Worm (Caenorhabditis elegans) whole organism, young adult: ENCODE data around the gene cdc-48.2.
A peak's percentile ranks its signal among the peaks of the same experiment; 100 is the strongest.

Experiments
- B0019.2 ChIP-seq: fragments of 200-800 bp; sonication (Bioruptor generic); conservative IDR thresholded peaks from 2 replicates; pipeline ENCODE4 v1.3.6; 2022; ENCODE audit warnings: missing genetic modification reagents, missing genetic modification characterization, missing compliant biosample characterization
- B0035.1 ChIP-seq: sonication (generic microtip); optimal IDR thresholded peaks from 2 replicates; lab custom pipeline; 2016; ENCODE audit warnings: missing genetic modification characterization, mild to moderate bottlenecking, missing compliant biosample characterization, missing genotype, missing genetic modification reagents
- C06A6.2 ChIP-seq: fragments of 200-800 bp; sonication (Bioruptor generic); conservative IDR thresholded peaks from 2 replicates; pipeline ENCODE4 v1.3.6; 2022; ENCODE audit warnings: missing genetic modification characterization, missing compliant biosample characterization
- C17E4.6 ChIP-seq: fragments of 200-800 bp; sonication (Bioruptor generic); IDR thresholded peaks from 2 replicates; pipeline ENCODE4 v1.3.6; 2022; ENCODE audit warnings: missing genetic modification reagents, missing genetic modification characterization, missing compliant biosample characterization
- F23B12.7 ChIP-seq: sonication (generic microtip); optimal IDR thresholded peaks from 2 replicates; lab custom pipeline; 2017; ENCODE audit warnings: missing genetic modification characterization, mild to moderate bottlenecking, missing compliant biosample characterization, antibody characterized with exemption, moderate library complexity; ENCODE audit not compliant: insufficient read depth
- F33H1.4 ChIP-seq: fragments of 200-800 bp; sonication (Bioruptor generic); IDR thresholded peaks from 2 replicates; pipeline ENCODE4 v1.3.6; 2022; ENCODE audit warnings: missing genetic modification reagents, missing genetic modification characterization, missing compliant biosample characterization
- F37B4.10 ChIP-seq: fragments of 200-800 bp; sonication (Bioruptor generic); IDR thresholded peaks from 2 replicates; pipeline ENCODE4 v1.3.6; 2022; ENCODE audit warnings: missing genetic modification characterization, missing compliant biosample characterization
- F55B11.4 ChIP-seq: sonication (generic microtip); optimal IDR thresholded peaks from 2 replicates; lab custom pipeline; 2016; ENCODE audit warnings: missing compliant biosample characterization, missing genetic modification characterization, borderline replicate concordance; ENCODE audit not compliant: insufficient read depth
- F57A8.1 ChIP-seq: fragments of 200-800 bp; sonication (Bioruptor generic); optimal IDR thresholded peaks from 2 replicates; lab custom pipeline; 2018; ENCODE audit warnings: mild to moderate bottlenecking, missing genetic modification characterization, moderate library complexity, missing compliant biosample characterization
- F57C9.4 ChIP-seq: sonication (generic microtip); optimal IDR thresholded peaks from 2 replicates; lab custom pipeline; 2017; ENCODE audit warnings: mild to moderate bottlenecking, missing genetic modification characterization, missing compliant biosample characterization
- K11D2.4 ChIP-seq: fragments of 200-800 bp; sonication (Bioruptor generic); IDR thresholded peaks from 2 replicates; pipeline ENCODE4 v1.3.6; 2022; ENCODE audit warnings: missing genetic modification reagents, missing genetic modification characterization, missing compliant biosample characterization
- K12H6.12 ChIP-seq: fragments of 200-800 bp; sonication (Bioruptor generic); optimal IDR thresholded peaks from 2 replicates; lab custom pipeline; 2018; ENCODE audit warnings: mild to moderate bottlenecking, missing genetic modification characterization, missing compliant biosample characterization
- Y53G8AR.9 ChIP-seq: fragments of 200-800 bp; sonication (Bioruptor generic); conservative IDR thresholded peaks from 2 replicates; pipeline ENCODE4 v1.3.6; 2022; ENCODE audit warnings: missing genetic modification reagents, missing genetic modification characterization, missing compliant biosample characterization
- Y79H2A.3 ChIP-seq: fragments of 200-800 bp; sonication (Bioruptor generic); conservative IDR thresholded peaks from 2 replicates; pipeline ENCODE4 v1.3.6; 2022; ENCODE audit warnings: missing genetic modification reagents, missing genetic modification characterization, missing compliant biosample characterization
- Y95B8A.8 ChIP-seq: fragments of 200-800 bp; sonication (Bioruptor generic); IDR thresholded peaks from 2 replicates; pipeline ENCODE4 v1.3.6; 2022; ENCODE audit warnings: missing genetic modification reagents, missing genetic modification characterization, missing compliant biosample characterization
- ZK185.1 ChIP-seq: sonication (generic microtip); optimal IDR thresholded peaks from 2 replicates; lab custom pipeline; 2016; ENCODE audit warnings: mild to moderate bottlenecking, missing genetic modification characterization, missing compliant biosample characterization; ENCODE audit not compliant: poor library complexity, severe bottlenecking
- aptf-3 ChIP-seq: fragments of 200-800 bp; sonication (Bioruptor generic); IDR thresholded peaks from 2 replicates; pipeline ENCODE4 v1.3.6; 2022; ENCODE audit warnings: missing genetic modification characterization, missing compliant biosample characterization
- atf-7 ChIP-seq: sonication (generic microtip); optimal IDR thresholded peaks from 2 replicates; lab custom pipeline; 2017; ENCODE audit warnings: mild to moderate bottlenecking, missing genetic modification characterization, missing compliant biosample characterization
- athp-1 ChIP-seq: sonication (generic microtip); optimal IDR thresholded peaks from 2 replicates; lab custom pipeline; 2017; ENCODE audit warnings: mild to moderate bottlenecking, missing genetic modification characterization, missing compliant biosample characterization
- attf-3 ChIP-seq: fragments of 200-800 bp; sonication (Bioruptor generic); conservative IDR thresholded peaks from 2 replicates; pipeline ENCODE4 v1.3.6; 2022; ENCODE audit warnings: missing genetic modification reagents, missing genetic modification characterization, missing compliant biosample characterization
- attf-6 ChIP-seq: fragments of 200-800 bp; sonication (Bioruptor generic); IDR thresholded peaks from 2 replicates; pipeline ENCODE4 v1.3.6; 2022; ENCODE audit warnings: missing genetic modification reagents, missing genetic modification characterization, missing compliant biosample characterization
- ceh-100 ChIP-seq: fragments of 200-800 bp; sonication (Bioruptor generic); IDR thresholded peaks from 2 replicates; pipeline ENCODE4 v1.3.6; 2022; ENCODE audit warnings: missing genetic modification reagents, missing genetic modification characterization, missing compliant biosample characterization
- ceh-40 ChIP-seq: fragments of 200-800 bp; sonication (Bioruptor generic); IDR thresholded peaks from 2 replicates; pipeline ENCODE4 v1.3.6; 2022; ENCODE audit warnings: missing genetic modification characterization, missing compliant biosample characterization
- ceh-79 ChIP-seq: sonication (generic microtip); optimal IDR thresholded peaks from 2 replicates; lab custom pipeline; 2017; ENCODE audit warnings: mild to moderate bottlenecking, missing genetic modification characterization, missing compliant biosample characterization
- chd-7 ChIP-seq: sonication (generic microtip); optimal IDR thresholded peaks from 2 replicates; lab custom pipeline; 2016; ENCODE audit warnings: mild to moderate bottlenecking, missing genetic modification characterization, moderate library complexity, missing compliant biosample characterization
- dpff-1 ChIP-seq: sonication (generic microtip); optimal IDR thresholded peaks from 2 replicates; lab custom pipeline; 2017; ENCODE audit warnings: mild to moderate bottlenecking, missing genetic modification characterization, missing compliant biosample characterization
- egrh-3 ChIP-seq: fragments of 200-800 bp; sonication (Bioruptor generic); IDR thresholded peaks from 2 replicates; pipeline ENCODE4 v1.3.6; 2022; ENCODE audit warnings: missing genetic modification reagents, missing genetic modification characterization, missing compliant biosample characterization
- ets-4 ChIP-seq: fragments of 200-800 bp; sonication (Bioruptor generic); optimal IDR thresholded peaks from 2 replicates; lab custom pipeline; 2018; ENCODE audit warnings: mild to moderate bottlenecking, missing genetic modification characterization, missing compliant biosample characterization
- him-1 ChIP-seq: sonication (generic microtip); optimal IDR thresholded peaks from 2 replicates; lab custom pipeline; 2016; ENCODE audit warnings: missing genotype, missing genetic modification reagents, missing genetic modification characterization, missing compliant biosample characterization
- lag-1 ChIP-seq: fragments of 200-800 bp; sonication (Bioruptor generic); IDR thresholded peaks from 2 replicates; pipeline ENCODE4 v1.3.6; 2022; ENCODE audit warnings: missing genetic modification reagents, missing genetic modification characterization, missing compliant biosample characterization
- let-607 ChIP-seq, 2 experiments: fragments of 200-800 bp in 1 of 2; sonication (Bioruptor generic) in 1 of 2; sonication (generic microtip) in 1 of 2; optimal IDR thresholded peaks; 2 replicates each; lab custom pipeline; 2016 to 2018; ENCODE audit warnings: mild to moderate bottlenecking in 2 of 2, missing compliant biosample characterization in 2 of 2, missing genetic modification characterization in 2 of 2, moderate library complexity in 2 of 2, missing genotype in 1 of 2
- lin-35 ChIP-seq, 3 experiments: fragments of 150-350 bp in 2 of 3; sonication (generic microtip) in 1 of 3; optimal IDR thresholded peaks; 2 replicates each; lab custom pipeline; 2014 to 2018; ENCODE audit warnings: missing biosample characterization in 3 of 3, missing genetic modification characterization in 3 of 3, missing genetic modification reagents in 3 of 3
- lir-1 ChIP-seq: fragments of 200-800 bp; sonication (Bioruptor generic); conservative IDR thresholded peaks from 2 replicates; pipeline ENCODE4 v1.3.6; 2022; ENCODE audit warnings: missing genetic modification reagents, missing genetic modification characterization, missing compliant biosample characterization
- madf-10 ChIP-seq: sonication (generic microtip); optimal IDR thresholded peaks from 2 replicates; lab custom pipeline; 2016; ENCODE audit warnings: mild to moderate bottlenecking, missing genetic modification characterization, missing compliant biosample characterization
- madf-3 ChIP-seq: fragments of 200-800 bp; sonication (Bioruptor generic); IDR thresholded peaks from 2 replicates; pipeline ENCODE4 v1.3.6; 2022; ENCODE audit warnings: missing genetic modification reagents, missing genetic modification characterization, missing compliant biosample characterization
- mel-28 ChIP-seq: sonication (generic microtip); optimal IDR thresholded peaks from 2 replicates; lab custom pipeline; 2016; ENCODE audit warnings: borderline replicate concordance, mild to moderate bottlenecking, missing genetic modification characterization, missing compliant biosample characterization
- mes-4 ChIP-seq: sonication (generic microtip); optimal IDR thresholded peaks from 2 replicates; lab custom pipeline; 2016; ENCODE audit warnings: missing genotype, missing genetic modification characterization, missing compliant biosample characterization
- nhr-120 ChIP-seq: fragments of 200-800 bp; sonication (Bioruptor generic); IDR thresholded peaks from 2 replicates; pipeline ENCODE4 v1.3.6; 2022; ENCODE audit warnings: missing genetic modification characterization, missing compliant biosample characterization
- nhr-80 ChIP-seq: sonication (generic microtip); optimal IDR thresholded peaks from 2 replicates; lab custom pipeline; 2016; ENCODE audit warnings: missing genetic modification characterization, missing compliant biosample characterization
- pha-4 ChIP-seq: fragments of 150-350 bp; sonication (generic microtip); optimal IDR thresholded peaks from 2 replicates; lab custom pipeline; 2014; ENCODE audit warnings: missing biosample characterization, missing genetic modification reagents, missing genetic modification characterization
- rcor-1 ChIP-seq: fragments of 200-800 bp; sonication (Bioruptor generic); IDR thresholded peaks from 2 replicates; pipeline ENCODE4 v1.3.6; 2022; ENCODE audit warnings: missing genetic modification reagents, missing genetic modification characterization, missing compliant biosample characterization
- repo-1 ChIP-seq: sonication (generic microtip); optimal IDR thresholded peaks from 2 replicates; lab custom pipeline; 2017; ENCODE audit warnings: mild to moderate bottlenecking, missing genetic modification characterization, missing compliant biosample characterization
- snpc-3.4 ChIP-seq: sonication (generic microtip); optimal IDR thresholded peaks from 2 replicates; lab custom pipeline; 2017; ENCODE audit warnings: missing genetic modification characterization, mild to moderate bottlenecking, missing compliant biosample characterization, antibody characterized with exemption, moderate library complexity, missing genotype, missing genetic modification reagents
- tbp1 ChIP-seq: fragments of 200-800 bp; sonication (Bioruptor generic); optimal IDR thresholded peaks from 2 replicates; lab custom pipeline; 2018; ENCODE audit warnings: mild to moderate bottlenecking, missing genetic modification characterization, missing compliant biosample characterization
- tlf-1 ChIP-seq: fragments of 200-800 bp; sonication (Bioruptor generic); optimal IDR thresholded peaks from 2 replicates; lab custom pipeline; 2018; ENCODE audit warnings: mild to moderate bottlenecking, missing genetic modification characterization, missing compliant biosample characterization
- zfh-2 ChIP-seq: fragments of 200-800 bp; sonication (Bioruptor generic); conservative IDR thresholded peaks from 2 replicates; pipeline ENCODE4 v1.3.6; 2022; ENCODE audit warnings: missing genetic modification reagents, missing genetic modification characterization, missing compliant biosample characterization
- ztf-25 ChIP-seq: fragments of 200-800 bp; sonication (Bioruptor generic); IDR thresholded peaks from 2 replicates; pipeline ENCODE4 v1.3.6; 2022; ENCODE audit warnings: missing genetic modification reagents, missing genetic modification characterization, missing compliant biosample characterization
- ztf-26 ChIP-seq: sonication (generic microtip); optimal IDR thresholded peaks from 2 replicates; lab custom pipeline; 2017; ENCODE audit warnings: missing genetic modification characterization, missing compliant biosample characterization
- ztf-3 ChIP-seq: fragments of 200-800 bp; sonication (Bioruptor generic); optimal IDR thresholded peaks from 2 replicates; lab custom pipeline; 2018; ENCODE audit warnings: mild to moderate bottlenecking, missing genetic modification characterization, missing compliant biosample characterization

Gene cdc-48.2

ce11 chrII:8124867-8125266 lies 13.4 kb upstream of the cdc-48.2 start, which contains the start of gene ire-1 (continued):
- no peak for TF ChIP-seq lin-35 (GFP tag; optimal IDR thresholded peaks at IDR 0.05; lab: Kevin White, UChicago)
- no peak for TF ChIP-seq zfh-2 (GFP tag; lab: Robert Waterston, UW)
- TF ChIP-seq Y79H2A.3 (GFP tag; lab: Robert Waterston, UW) = no peak
- TF ChIP-seq ztf-25 (GFP tag; lab: Robert Waterston, UW) = no peak
- no peak for TF ChIP-seq F57A8.1 (GFP tag; lab: Kevin White, UChicago)
- no peak for TF ChIP-seq egrh-3 (GFP tag; lab: Robert Waterston, UW)
- TF ChIP-seq Y95B8A.8 = peak; percentile 47; the same call in 1 of the 2 replicates
- no peak for TF ChIP-seq lag-1 (GFP tag; lab: Robert Waterston, UW)
- TF ChIP-seq C06A6.2 (GFP tag; lab: Robert Waterston, UW) = no peak
- TF ChIP-seq attf-3 = no peak
- TF ChIP-seq F33H1.4 = peak; percentile 45; the same call in 1 of the 2 replicates
- no peak for TF ChIP-seq tlf-1 (GFP tag; lab: Kevin White, UChicago)
- no peak for TF ChIP-seq repo-1 (tag; lab: Kevin White, UChicago)
- no peak for TF ChIP-seq F55B11.4 (tag; lab: Kevin White, UChicago)
- no peak for TF ChIP-seq attf-6 (GFP tag; lab: Robert Waterston, UW)
- TF ChIP-seq athp-1 (tag; lab: Kevin White, UChicago) = no peak
- peak; percentile 55 for TF ChIP-seq snpc-3.4 (tag; lab: Kevin White, UChicago)
- peak; percentile 41; the same call in 1 of the 2 replicates for TF ChIP-seq ceh-100
- no peak for TF ChIP-seq mel-28
- no peak for TF ChIP-seq rcor-1
- TF ChIP-seq chd-7 (tag; lab: Kevin White, UChicago) = no peak
- TF ChIP-seq pha-4 (tag; lab: Kevin White, UChicago) = peak; percentile 73
- TF ChIP-seq him-1 = no peak
- TF ChIP-seq tbp1 (GFP tag; lab: Kevin White, UChicago) = no peak
- peak; percentile 37 for TF ChIP-seq ZK185.1 (tag; lab: Kevin White, UChicago)
- no peak for TF ChIP-seq ceh-40 (GFP tag; lab: Robert Waterston, UW)
- TF ChIP-seq ztf-26 (tag; lab: Kevin White, UChicago) = no peak
- no peak for TF ChIP-seq mes-4
- no peak for TF ChIP-seq ceh-79 (tag; lab: Kevin White, UChicago)
- no peak for TF ChIP-seq Y53G8AR.9 (GFP tag; lab: Robert Waterston, UW)
- TF ChIP-seq B0035.1 (tag; lab: Kevin White, UChicago) = no peak
- TF ChIP-seq C17E4.6 (GFP tag; lab: Robert Waterston, UW) = no peak
- peak; percentile 61 for TF ChIP-seq nhr-80 (tag; lab: Kevin White, UChicago)
- no peak for TF ChIP-seq nhr-120
- TF ChIP-seq atf-7 (tag; lab: Kevin White, UChicago) = no peak
- no peak for TF ChIP-seq lir-1 (GFP tag; lab: Robert Waterston, UW)
- TF ChIP-seq F37B4.10 = no peak
- no peak for TF ChIP-seq F57C9.4
- TF ChIP-seq aptf-3 = no peak
- TF ChIP-seq B0019.2 (GFP tag; lab: Robert Waterston, UW) = peak; percentile 31; the same call in 1 of the 2 replicates
- TF ChIP-seq K11D2.4 = no peak
- TF ChIP-seq K12H6.12 (tag; lab: Kevin White, UChicago) = peak; percentile 33
- TF ChIP-seq dpff-1 = no peak
- no peak for TF ChIP-seq madf-10 (tag; lab: Kevin White, UChicago)
- TF ChIP-seq let-607 (tag; optimal IDR thresholded peaks at IDR 0.05; lab: Kevin White, UChicago) = peak; percentile 30 to 73
- peak; percentile 64 for TF ChIP-seq F23B12.7 (tag; lab: Kevin White, UChicago)
- no peak for TF ChIP-seq madf-3 (GFP tag; lab: Robert Waterston, UW)
- TF ChIP-seq ztf-3 (GFP tag; lab: Kevin White, UChicago) = no peak
- no peak for TF ChIP-seq ets-4 (GFP tag; lab: Kevin White, UChicago)
